Worm (Caenorhabditis elegans): ENCODE data around the gene R02D5.10.

DNA sequence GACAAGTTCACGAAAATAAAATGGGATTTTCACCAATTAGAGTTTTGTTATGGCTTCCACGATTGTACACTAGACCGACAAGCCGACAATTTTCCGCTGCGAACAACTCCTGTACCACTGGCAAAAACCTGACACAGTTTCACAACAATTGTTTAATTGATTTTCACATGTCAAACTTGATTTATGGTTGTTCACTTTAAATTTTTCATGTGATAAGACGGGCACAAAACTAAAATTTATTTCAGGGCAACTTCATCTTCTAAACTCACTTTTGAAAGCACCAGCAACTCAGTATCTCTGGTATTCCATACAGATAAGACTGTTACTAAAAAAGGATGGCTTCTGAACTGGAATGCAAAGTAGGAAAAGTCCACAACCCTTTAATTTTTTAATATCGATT lies 686 bp upstream of the R02D5.10 start, which contains the start of gene R02D5.7:
- TF ChIP-seq ztf-28 (GFP tag; IDR thresholded peaks at IDR 0.05) (no peak), him-1 (tag; optimal IDR thresholded peaks at IDR 0.05) (no peak), C17E4.6 (GFP tag; IDR thresholded peaks at IDR 0.05) (no peak)

Data from whole organism, young adult.